Fruit fly (Drosophila melanogaster): ENCODE data around the gene Irk3.

The Irk3 gene

dm6 chr2L:18693877-18694723 is 19.4 kb downstream of the Irk3 start (continued):
- peak; percentile 18 for TF ChIP-seq CG4282 (GFP tag; optimal IDR thresholded peaks at IDR 0.05)
- no peak for TF ChIP-seq fd3F (GFP tag; optimal IDR thresholded peaks at IDR 0.05)
- no peak for TF ChIP-seq lbe (GFP tag; optimal IDR thresholded peaks at IDR 0.05)
- TF ChIP-seq gro (GFP tag; optimal IDR thresholded peaks at IDR 0.05): peak; percentile 76
- TF ChIP-seq Scr (GFP tag; IDR thresholded peaks at IDR 0.05; ENCODE audit: partially characterized antibody): 0 out of 2 replicates have a peak, but pooled peaks have one; percentile 12
- peak; percentile 67; the same call in 1 of the 2 replicates for TF ChIP-seq Ada2b (GFP tag; IDR thresholded peaks at IDR 0.05)
- peak in 1 of 2 experiments; percentile 43 for TF ChIP-seq chif (GFP tag; optimal IDR thresholded peaks at IDR 0.05)
- TF ChIP-seq dimm (GFP tag; IDR thresholded peaks at IDR 0.05): no peak
- peak; percentile 26 for TF ChIP-seq CG16863 (GFP tag; optimal IDR thresholded peaks at IDR 0.05)
- TF ChIP-seq Awh (GFP tag; IDR thresholded peaks at IDR 0.05): 0 out of 2 replicates have a peak, but pooled peaks have one; percentile 33
- peak; percentile 54; the same call in 1 of the 2 replicates for TF ChIP-seq sisA (GFP tag; IDR thresholded peaks at IDR 0.05)
- TF ChIP-seq CG18599 (GFP tag; optimal IDR thresholded peaks at IDR 0.05): peak; percentile 71
- peak; percentile 85 for TF ChIP-seq ci (GFP tag; IDR thresholded peaks at IDR 0.05)
- TF ChIP-seq CG14860 (GFP tag; IDR thresholded peaks at IDR 0.05; ENCODE audit: partially characterized antibody): no peak
- TF ChIP-seq nerfin-1 (tag; optimal IDR thresholded peaks at IDR 0.05): peak; percentile 34
- TF ChIP-seq CG2202 (tag; optimal IDR thresholded peaks at IDR 0.05): no peak
- TF ChIP-seq Doc3 (GFP tag; IDR thresholded peaks at IDR 0.05; ENCODE audit: partially characterized antibody): no peak
- TF ChIP-seq CkIIα-i1 (GFP tag; IDR thresholded peaks at IDR 0.05): no peak
- peak; percentile 46 for TF ChIP-seq tio (GFP tag; optimal IDR thresholded peaks at IDR 0.05)
- TF ChIP-seq Atf3 (GFP tag; optimal IDR thresholded peaks at IDR 0.05): peak; percentile 9
- peak; percentile 20 for TF ChIP-seq CG7786 (GFP tag; optimal IDR thresholded peaks at IDR 0.05)
- peak; percentile 8 for TF ChIP-seq Oli (tag; optimal IDR thresholded peaks at IDR 0.05)
- no peak for TF ChIP-seq tap (tag; optimal IDR thresholded peaks at IDR 0.05)
- no peak for TF ChIP-seq Lhr (GFP tag; optimal IDR thresholded peaks at IDR 0.05)
- TF ChIP-seq CG17829 (tag; optimal IDR thresholded peaks at IDR 0.05): peak; percentile 30
- TF ChIP-seq CG6272 (GFP tag; IDR thresholded peaks at IDR 0.05): peak; percentile 41; the same call in 1 of the 2 replicates
- TF ChIP-seq CG31224 (GFP tag; IDR thresholded peaks at IDR 0.05): 0 out of 2 replicates have a peak, but pooled peaks have one; percentile 18
- peak; percentile 17 for TF ChIP-seq CG33557 (GFP tag; optimal IDR thresholded peaks at IDR 0.05)
- no peak for TF ChIP-seq CG1529 (GFP tag; optimal IDR thresholded peaks at IDR 0.05)
- peak; percentile 70 for TF ChIP-seq Xbp1 (GFP tag; optimal IDR thresholded peaks at IDR 0.05)
- TF ChIP-seq CG11695 (GFP tag; IDR thresholded peaks at IDR 0.05): peak; percentile 36; the same call in 1 of the 3 replicates
- no peak for TF ChIP-seq Mad (GFP tag; optimal IDR thresholded peaks at IDR 0.05)
- TF ChIP-seq slou (GFP tag; optimal IDR thresholded peaks at IDR 0.05): no peak
- TF ChIP-seq jing (GFP tag; optimal IDR thresholded peaks at IDR 0.05): peak; percentile 5
- TF ChIP-seq CG3407 (GFP tag; optimal IDR thresholded peaks at IDR 0.05): peak; percentile 17
- peak; percentile 73 for TF ChIP-seq slbo (GFP tag; IDR thresholded peaks at IDR 0.05)
- 0 out of 3 replicates have a peak, but pooled peaks have one; percentile 62 for TF ChIP-seq ase (GFP tag; IDR thresholded peaks at IDR 0.05)
- TF ChIP-seq CG16779 (GFP tag; IDR thresholded peaks at IDR 0.05): peak; percentile 70; the same call in 1 of the 2 replicates
- TF ChIP-seq kah (GFP tag; optimal IDR thresholded peaks at IDR 0.05): no peak
- TF ChIP-seq kay (GFP tag; optimal IDR thresholded peaks at IDR 0.05): no peak
- no peak for TF ChIP-seq CG6654 (GFP tag; optimal IDR thresholded peaks at IDR 0.05)
- peak; percentile 6 for TF ChIP-seq ewg (GFP tag; optimal IDR thresholded peaks at IDR 0.05)
- TF ChIP-seq Ssrp (tag; optimal IDR thresholded peaks at IDR 0.05): peak; percentile 14
- no peak for TF ChIP-seq Doc2 (GFP tag; IDR thresholded peaks at IDR 0.05)
- TF ChIP-seq bbx (GFP tag; IDR thresholded peaks at IDR 0.05; ENCODE audit: partially characterized antibody): no peak
- TF ChIP-seq CG3847 (GFP tag; IDR thresholded peaks at IDR 0.05): 0 out of 2 replicates have a peak, but pooled peaks have one; percentile 13
- TF ChIP-seq CG14014 (GFP tag; IDR thresholded peaks at IDR 0.05): peak; percentile 76
- TF ChIP-seq Lpt (GFP tag; optimal IDR thresholded peaks at IDR 0.05): no peak

Measured in whole organism, embryonic.